Worm (Caenorhabditis elegans) whole organism, young adult: Measurements from ENCODE around the gene ZK1248.4.

ENCODE experiments used
- F55B11.4 ChIP-seq: sonication (generic microtip); optimal IDR thresholded peaks from 2 replicates; lab custom pipeline; 2016; ENCODE audit warnings: missing compliant biosample characterization, missing genetic modification characterization, borderline replicate concordance; ENCODE audit not compliant: insufficient read depth
- F57A8.1 ChIP-seq: fragments of 200-800 bp; sonication (Bioruptor generic); optimal IDR thresholded peaks from 2 replicates; lab custom pipeline; 2018; ENCODE audit warnings: mild to moderate bottlenecking, missing genetic modification characterization, moderate library complexity, missing compliant biosample characterization
- Y95B8A.8 ChIP-seq: fragments of 200-800 bp; sonication (Bioruptor generic); IDR thresholded peaks from 2 replicates; pipeline ENCODE4 v1.3.6; 2022; ENCODE audit warnings: missing genetic modification reagents, missing genetic modification characterization, missing compliant biosample characterization
- ama-1 ChIP-seq, 3 experiments: fragments of 150-350 bp in 1 of 3; sonication (generic microtip) in 2 of 3; optimal IDR thresholded peaks; 2 replicates each; lab custom pipeline; 2014 to 2018; ENCODE audit warnings: missing biosample characterization in 2 of 3, missing genetic modification characterization in 2 of 3, missing genetic modification reagents in 2 of 3
- dox-1 ChIP-seq: fragments of 200-800 bp; sonication (Bioruptor generic); IDR thresholded peaks from 2 replicates; pipeline ENCODE4 v1.3.6; 2022; ENCODE audit warnings: missing genetic modification reagents, missing genetic modification characterization, missing compliant biosample characterization
- hsf-1 ChIP-seq: fragments of 200-800 bp; sonication (Bioruptor generic); IDR thresholded peaks from 2 replicates; pipeline ENCODE4 v1.3.6; 2022; ENCODE audit warnings: missing genetic modification reagents, missing genetic modification characterization, missing compliant biosample characterization
- lin-54 ChIP-seq: fragments of 200-800 bp; sonication (Bioruptor generic); optimal IDR thresholded peaks from 2 replicates; lab custom pipeline; 2018; ENCODE audit warnings: mild to moderate bottlenecking, missing genetic modification characterization, missing compliant biosample characterization
- nfya-1 ChIP-seq: sonication (generic microtip); optimal IDR thresholded peaks from 2 replicates; lab custom pipeline; 2017; ENCODE audit warnings: antibody characterized with exemption, missing compliant biosample characterization, missing genetic modification characterization, borderline replicate concordance; ENCODE audit not compliant: insufficient read depth
- sdz-38 ChIP-seq: sonication (generic microtip); optimal IDR thresholded peaks from 2 replicates; lab custom pipeline; 2016; ENCODE audit warnings: missing genotype, missing genetic modification characterization, missing compliant biosample characterization
- tbx-9 ChIP-seq: sonication (generic microtip); optimal IDR thresholded peaks from 2 replicates; lab custom pipeline; 2016; ENCODE audit warnings: borderline replicate concordance, missing genetic modification characterization, inconsistent platforms, missing compliant biosample characterization
- unc-62 ChIP-seq: fragments of 150-350 bp; optimal IDR thresholded peaks from 2 replicates; lab custom pipeline; 2014; ENCODE audit warnings: missing biosample characterization, missing genetic modification reagents, missing genetic modification characterization
- zfh-2 ChIP-seq: fragments of 200-800 bp; sonication (Bioruptor generic); conservative IDR thresholded peaks from 2 replicates; pipeline ENCODE4 v1.3.6; 2022; ENCODE audit warnings: missing genetic modification reagents, missing genetic modification characterization, missing compliant biosample characterization

DNA sequence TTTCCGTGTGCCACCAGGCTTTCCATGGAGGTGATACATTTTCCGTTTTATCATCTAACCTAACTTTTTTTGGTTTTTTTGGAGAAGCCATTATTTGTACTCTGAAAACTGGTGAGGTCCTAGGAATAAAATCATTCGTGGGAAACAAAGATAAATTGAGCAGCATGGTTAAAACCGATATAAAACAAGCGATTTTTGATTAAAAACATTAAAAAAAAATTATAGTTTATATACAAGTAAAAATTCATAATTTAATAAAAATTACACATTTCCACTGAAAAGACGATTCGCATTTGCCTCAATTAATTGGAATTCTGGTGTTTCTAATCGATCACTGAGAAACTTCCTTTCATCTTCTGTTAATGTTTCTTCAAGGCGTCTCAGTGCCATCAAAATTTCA, 20.1 kb downstream of the ZK1248.4 start, which contains the start of gene ZK1248.15:
- TF ChIP-seq unc-62 (GFP tag; lab: Kevin White, UChicago): no peak
- no peak for TF ChIP-seq nfya-1 (tag; lab: Kevin White, UChicago)
- TF ChIP-seq F55B11.4 (tag; lab: Kevin White, UChicago): no peak
- no peak for TF ChIP-seq tbx-9 (tag; lab: Kevin White, UChicago)
- no peak for TF ChIP-seq ama-1 (optimal IDR thresholded peaks at IDR 0.05; lab: Kevin White, UChicago)
- TF ChIP-seq ama-1 (GFP tag; optimal IDR thresholded peaks at IDR 0.05; lab: Kevin White, UChicago): no peak
- no peak for TF ChIP-seq zfh-2 (GFP tag; lab: Robert Waterston, UW)
- no peak for TF ChIP-seq Y95B8A.8
- no peak for TF ChIP-seq lin-54
- TF ChIP-seq hsf-1 (GFP tag; lab: Robert Waterston, UW): no peak
- TF ChIP-seq dox-1 (GFP tag; lab: Robert Waterston, UW): no peak
- TF ChIP-seq F57A8.1 (GFP tag; lab: Kevin White, UChicago): no peak
- no peak for TF ChIP-seq sdz-38
